Worm (Caenorhabditis elegans): ENCODE measurements around the gene Y55D9A.2.

Y55D9A.2 gene

ce11 chrIV:12605401-12605800 is at the start of gene Y55D9A.2:
Gene Y55D9A.2 (minus strand): TSS chrIV:12605431.
- TF ChIP-seq F13H6.1 (tag; optimal IDR thresholded peaks at IDR 0.05) (no peak), odd-2 (tag; optimal IDR thresholded peaks at IDR 0.05) (no peak), ceh-18 (tag; optimal IDR thresholded peaks at IDR 0.05) (no peak), ceh-6 (GFP tag; optimal IDR thresholded peaks at IDR 0.05) (no peak), ceh-14 (tag; optimal IDR thresholded peaks at IDR 0.05) (no peak), ref-2 (tag; optimal IDR thresholded peaks at IDR 0.05) (no peak), fkh-6 (tag; optimal IDR thresholded peaks at IDR 0.05) (no peak), lin-11 (tag; optimal IDR thresholded peaks at IDR 0.05) (no peak)

ce11 chrIV:12653094-12653493 is 47.9 kb upstream of the Y55D9A.2 start, which contains the start of the genes wdfy-3 and C26H9A.4:
Gene wdfy-3 (plus strand): TSS chrIV:12653401.
Gene C26H9A.4 (plus strand): TSS chrIV:12653410.
- TF ChIP-seq tbx-2 (tag; optimal IDR thresholded peaks at IDR 0.05) (peak; percentile 19), ets-4 (tag; optimal IDR thresholded peaks at IDR 0.05) (peak; percentile 4), ceh-2 (tag; optimal IDR thresholded peaks at IDR 0.05) (peak; percentile 67), tbx-7 (tag; optimal IDR thresholded peaks at IDR 0.05) (peak; percentile 32), hlh-6 (tag; optimal IDR thresholded peaks at IDR 0.05) (no peak), fkh-6 (tag; optimal IDR thresholded peaks at IDR 0.05) (no peak), C08G9.2 (tag; optimal IDR thresholded peaks at IDR 0.05) (peak; percentile 74), ceh-31 (tag; optimal IDR thresholded peaks at IDR 0.05) (peak; percentile 81), unc-42 (tag; optimal IDR thresholded peaks at IDR 0.05) (peak; percentile 40), zip-5 (tag; optimal IDR thresholded peaks at IDR 0.05) (peak; percentile 74)

- no peak for TF ChIP-seq hlh-15 (tag; optimal IDR thresholded peaks at IDR 0.05)
- no peak for TF ChIP-seq C08G9.2 (tag; optimal IDR thresholded peaks at IDR 0.05)
- peak; percentile 79 for TF ChIP-seq unc-42 (tag; optimal IDR thresholded peaks at IDR 0.05)
- TF ChIP-seq unc-55 (GFP tag; optimal IDR thresholded peaks at IDR 0.05): peak; percentile 23
- peak; percentile 5 for TF ChIP-seq tbx-2 (tag; optimal IDR thresholded peaks at IDR 0.05)
- peak; percentile 62 for TF ChIP-seq nfya-1 (tag; optimal IDR thresholded peaks at IDR 0.05)
- peak; percentile 25 for TF ChIP-seq ceh-48 (tag; optimal IDR thresholded peaks at IDR 0.05)
- TF ChIP-seq ceh-31 (tag; optimal IDR thresholded peaks at IDR 0.05): peak; percentile 55
- TF ChIP-seq elt-2 (tag; optimal IDR thresholded peaks at IDR 0.05): no peak
These were observed 46.3 kb upstream of the Y55D9A.2 start for ce11 chrIV:12651570-12651969.

ce11 chrIV:12650597-12650996 is 45.4 kb upstream of the Y55D9A.2 start:
- TF ChIP-seq dve-1 (tag; optimal IDR thresholded peaks at IDR 0.05) (no peak), nfya-1 (tag; optimal IDR thresholded peaks at IDR 0.05) (peak; percentile 91), C38D4.7 (GFP tag; optimal IDR thresholded peaks at IDR 0.05) (no peak)

- TF ChIP-seq ttx-3 (tag; optimal IDR thresholded peaks at IDR 0.05) (no peak), ceh-22 (tag; optimal IDR thresholded peaks at IDR 0.05) (no peak), tbx-2 (tag; optimal IDR thresholded peaks at IDR 0.05) (no peak), mec-3 (tag; optimal IDR thresholded peaks at IDR 0.05; ENCODE audit: borderline replicate concordance) (no peak), lim-6 (tag; optimal IDR thresholded peaks at IDR 0.05) (no peak), ceh-9 (tag; optimal IDR thresholded peaks at IDR 0.05) (no peak), zip-5 (tag; optimal IDR thresholded peaks at IDR 0.05) (no peak), nhr-232 (tag; optimal IDR thresholded peaks at IDR 0.05) (no peak), tbx-7 (tag; optimal IDR thresholded peaks at IDR 0.05) (no peak), ceh-34 (tag; optimal IDR thresholded peaks at IDR 0.05) (no peak), ceh-31 (tag; optimal IDR thresholded peaks at IDR 0.05) (no peak), ets-4 (tag; optimal IDR thresholded peaks at IDR 0.05) (no peak), ceh-24 (tag; optimal IDR thresholded peaks at IDR 0.05) (no peak), pat-9 (tag; optimal IDR thresholded peaks at IDR 0.05) (no peak), fkh-10 (GFP tag; optimal IDR thresholded peaks at IDR 0.05) (no peak), unc-3 (GFP tag; conservative IDR thresholded peaks at IDR 0.05) (no peak), unc-3 (tag; optimal IDR thresholded peaks at IDR 0.05) (no peak), fkh-6 (tag; optimal IDR thresholded peaks at IDR 0.05) (no peak), unc-86 (tag; optimal IDR thresholded peaks at IDR 0.05) (no peak)
These were observed 35.9 kb upstream of the Y55D9A.2 start for ce11 chrIV:12640875-12641860.

Data from whole organism, late embryonic.